Worm (Caenorhabditis elegans) whole organism, L3 larva: ENCODE data around the gene vab-1.

ENCODE experiments used
- ZK546.5 ChIP-seq: sonication (generic microtip); optimal IDR thresholded peaks from 2 replicates; lab custom pipeline; 2017; ENCODE audit warnings: missing biosample characterization, missing genetic modification characterization
- aly-2 ChIP-seq: fragments of 150-350 bp; optimal IDR thresholded peaks from 2 replicates; lab custom pipeline; 2014; ENCODE audit warnings: missing biosample characterization, missing genetic modification characterization
- ama-1 ChIP-seq: fragments of 150-350 bp; optimal IDR thresholded peaks from 2 replicates; lab custom pipeline; 2018
- ceh-28 ChIP-seq: fragments of 150-350 bp; optimal IDR thresholded peaks from 2 replicates; lab custom pipeline; 2014; ENCODE audit warnings: missing biosample characterization, missing genetic modification reagents, missing genetic modification characterization
- daf-12 ChIP-seq: fragments of 150-350 bp; optimal IDR thresholded peaks from 2 replicates; lab custom pipeline; 2014; ENCODE audit warnings: missing biosample characterization, missing genetic modification reagents, missing genetic modification characterization
- egl-27 ChIP-seq: sonication (generic microtip); optimal IDR thresholded peaks from 4 replicates; lab custom pipeline; 2017; ENCODE audit warnings: missing biosample characterization, missing genetic modification reagents, missing genetic modification characterization
- egl-5 ChIP-seq: fragments of 150-350 bp; optimal IDR thresholded peaks from 2 replicates; lab custom pipeline; 2017; ENCODE audit warnings: missing biosample characterization, missing genetic modification reagents, missing genetic modification characterization, inconsistent platforms
- lin-39 ChIP-seq: fragments of 150-350 bp; optimal IDR thresholded peaks from 2 replicates; lab custom pipeline; 2018; ENCODE audit warnings: missing biosample characterization, missing genetic modification reagents, missing genetic modification characterization
- nhr-23 ChIP-seq: fragments of 150-350 bp; optimal IDR thresholded peaks from 2 replicates; lab custom pipeline; 2014; ENCODE audit warnings: missing biosample characterization, missing genetic modification reagents, missing genetic modification characterization
- nhr-25 ChIP-seq: sonication (generic microtip); optimal IDR thresholded peaks from 2 replicates; lab custom pipeline; 2017; ENCODE audit warnings: missing biosample characterization, missing genetic modification characterization
- nhr-76 ChIP-seq: fragments of 150-350 bp; sonication (generic microtip); optimal IDR thresholded peaks from 5 replicates; lab custom pipeline; 2014; ENCODE audit warnings: missing biosample characterization, missing genetic modification characterization
- pqm-1 ChIP-seq: fragments of 150-350 bp; optimal IDR thresholded peaks from 2 replicates; lab custom pipeline; 2017; ENCODE audit warnings: missing biosample characterization, missing genetic modification characterization, inconsistent platforms
- skn-1 ChIP-seq: fragments of 150-350 bp; optimal IDR thresholded peaks from 2 replicates; lab custom pipeline; 2014; ENCODE audit warnings: missing biosample characterization, missing genetic modification characterization
- unc-62 ChIP-seq: fragments of 150-350 bp; sonication (generic microtip); optimal IDR thresholded peaks from 4 replicates; lab custom pipeline; 2014; ENCODE audit warnings: missing biosample characterization, missing genetic modification reagents, missing genetic modification characterization

DNA sequence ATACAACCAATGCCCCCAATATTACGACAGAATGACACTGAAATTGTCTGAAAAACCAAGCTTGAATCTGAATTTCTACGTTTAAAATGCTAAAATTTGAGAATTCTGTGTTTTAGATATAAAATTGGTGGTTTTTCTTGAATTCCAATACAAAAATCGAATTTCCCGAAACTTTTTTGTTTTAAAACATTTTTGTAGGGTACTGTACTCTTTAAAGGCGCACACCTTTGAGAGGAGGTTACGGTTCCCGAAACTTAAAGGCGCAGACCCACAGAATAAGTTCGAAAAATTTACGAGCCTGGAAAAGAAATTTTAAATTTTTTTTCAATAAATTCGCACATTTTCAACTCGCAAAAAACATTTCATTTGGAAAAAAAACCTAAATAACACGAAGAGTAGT lies 32.9 kb downstream of the vab-1 start:
- no peak for TF ChIP-seq aly-2 (tag; lab: Kevin White, UChicago)
- no peak for TF ChIP-seq skn-1 (tag; lab: Kevin White, UChicago)
- TF ChIP-seq ZK546.5 = no peak
- no peak for TF ChIP-seq nhr-23 (tag; lab: Kevin White, UChicago)
- TF ChIP-seq egl-27 (tag; lab: Kevin White, UChicago) = no peak
- no peak for TF ChIP-seq nhr-76 (tag; lab: Kevin White, UChicago)
- TF ChIP-seq unc-62 (GFP tag; lab: Kevin White, UChicago) = no peak
- no peak for TF ChIP-seq daf-12 (tag; lab: Kevin White, UChicago)
- TF ChIP-seq nhr-25 (tag; lab: Kevin White, UChicago) = no peak
- no peak for TF ChIP-seq ceh-28 (tag; lab: Kevin White, UChicago)
- no peak for TF ChIP-seq pqm-1 (tag; lab: Kevin White, UChicago)
- no peak for TF ChIP-seq egl-5
- TF ChIP-seq ama-1 (lab: Kevin White, UChicago) = no peak
- TF ChIP-seq lin-39 (tag; lab: Kevin White, UChicago) = no peak
